Fruit fly (Drosophila melanogaster) Kc167 (cell line): ENCODE results near the gene Zif.

Source experiments
- h ChIP-seq: fragments of >200 bp; optimal IDR thresholded peaks from 3 replicates; lab custom pipeline; 2018; ENCODE audit warnings: missing external identifiers
- psq ChIP-seq: fragments of >200 bp; optimal IDR thresholded peaks from 2 replicates; lab custom pipeline; 2017; ENCODE audit warnings: missing external identifiers
- ttk ChIP-seq: sonication (Bioruptor generic); optimal IDR thresholded peaks from 2 replicates; lab custom pipeline; 2017; ENCODE audit warnings: missing external identifiers

dm6 chr3R:6504408-6504807, 47.5 kb downstream of the Zif start:
- TF ChIP-seq ttk (lab: Kevin White, UChicago) (no peak), psq (lab: Kevin White, UChicago) (no peak), h (lab: Kevin White, UChicago) (no peak)
